Worm (Caenorhabditis elegans) whole organism, young adult: Measurements from ENCODE around the gene myrf-1.

ENCODE experiments used
- Y79H2A.3 ChIP-seq: fragments of 200-800 bp; sonication (Bioruptor generic); conservative IDR thresholded peaks from 2 replicates; pipeline ENCODE4 v1.3.6; 2022; ENCODE audit warnings: missing genetic modification reagents, missing genetic modification characterization, missing compliant biosample characterization
- cebp-1 ChIP-seq, 2 experiments: fragments of 200-800 bp in 1 of 2; sonication (Bioruptor generic) in 1 of 2; sonication (generic microtip) in 1 of 2; IDR thresholded peaks in 1 of 2; optimal IDR thresholded peaks in 1 of 2; 2 replicates each; pipeline versions ENCODE4 v1.3.6 to Lab custom; 2017 to 2022; ENCODE audit warnings: missing compliant biosample characterization in 2 of 2, missing genetic modification characterization in 2 of 2, mild to moderate bottlenecking in 1 of 2, missing genetic modification reagents in 1 of 2, moderate library complexity in 1 of 2
- unc-130 ChIP-seq: sonication (generic microtip); optimal IDR thresholded peaks from 2 replicates; lab custom pipeline; 2016; ENCODE audit warnings: missing genetic modification reagents, missing genetic modification characterization, missing compliant biosample characterization
- unc-62 ChIP-seq: fragments of 150-350 bp; optimal IDR thresholded peaks from 2 replicates; lab custom pipeline; 2014; ENCODE audit warnings: missing biosample characterization, missing genetic modification reagents, missing genetic modification characterization
- xnd-1 ChIP-seq: sonication (generic microtip); optimal IDR thresholded peaks from 2 replicates; lab custom pipeline; 2016; ENCODE audit warnings: missing genotype, missing genetic modification reagents, missing genetic modification characterization, missing compliant biosample characterization

- no peak for TF ChIP-seq unc-130
- no peak for TF ChIP-seq unc-62 (GFP tag; lab: Kevin White, UChicago)
- no peak for TF ChIP-seq Y79H2A.3
- no peak for TF ChIP-seq cebp-1 (GFP tag; IDR thresholded peaks at IDR 0.05; lab: Robert Waterston, UW)
- TF ChIP-seq cebp-1 (tag; optimal IDR thresholded peaks at IDR 0.05; lab: Kevin White, UChicago): no peak
- no peak for TF ChIP-seq xnd-1 (tag; lab: Kevin White, UChicago)
Measured at ce11 chrII:10470159-10470558, 32.2 kb downstream of the myrf-1 start, which contains the start of gene clec-143.
